Fruit fly (Drosophila melanogaster) whole organism: ENCODE data around the gene CG13038.

Source experiments
- CG8478 ChIP-seq: fragments of >200 bp; optimal IDR thresholded peaks from 2 replicates; lab custom pipeline; 2018; ENCODE audit warnings: inconsistent platforms
- EcR ChIP-seq, 2 experiments: fragments of >200 bp; optimal IDR thresholded peaks; 2 replicates each; lab custom pipeline; 2017; ENCODE audit warnings: missing biosample characterization in 2 of 2, missing genetic modification characterization in 2 of 2, missing genetic modification reagents in 2 of 2
- psq ChIP-seq: fragments of >200 bp; optimal IDR thresholded peaks from 2 replicates; lab custom pipeline; 2017
- usp ChIP-seq: fragments of >200 bp; optimal IDR thresholded peaks from 2 replicates; lab custom pipeline; 2017; ENCODE audit warnings: missing biosample characterization, missing genetic modification characterization, mixed read lengths

DNA sequence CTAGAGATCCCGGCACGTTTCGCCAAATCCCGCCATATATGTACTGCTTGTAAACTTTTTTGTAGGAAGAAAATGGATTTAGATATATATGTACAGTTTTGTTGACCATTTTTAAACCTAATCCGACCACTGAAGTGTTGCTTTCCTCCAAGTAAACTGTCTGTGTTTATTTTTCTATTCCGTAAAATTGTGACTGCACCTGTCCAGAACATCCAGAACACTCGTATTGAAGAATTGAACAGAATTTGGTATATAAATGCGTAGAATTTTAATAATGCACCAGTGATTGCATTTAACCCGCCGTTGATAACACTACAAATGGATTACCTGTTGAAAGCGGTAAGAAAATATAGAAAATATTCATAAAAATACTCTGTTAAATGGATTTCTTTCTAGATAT lies 23.7 kb downstream of the CG13038 start, which contains the start of gene CG43249:
- TF ChIP-seq psq (lab: Kevin White, UChicago) = no peak
- no peak for TF ChIP-seq usp
- TF ChIP-seq EcR (GFP tag; optimal IDR thresholded peaks at IDR 0.05; lab: Kevin White, UChicago) = no peak
- no peak for TF ChIP-seq CG8478 (lab: Kevin White, UChicago)
